Fruit fly (Drosophila melanogaster) whole organism, embryonic: ENCODE measurements around the gene CG31542.

Experiments used
- B-H2 ChIP-seq: fragments of 200-800 bp; sonication (Bioruptor generic); optimal IDR thresholded peaks from 2 replicates; lab custom pipeline; 2018; ENCODE audit warnings: missing biosample characterization, mild to moderate bottlenecking, missing genetic modification characterization
- CG7372 ChIP-seq: fragments of 200-800 bp; sonication (Bioruptor generic); IDR thresholded peaks from 2 replicates; pipeline ENCODE4 v1.3.6; 2022; ENCODE audit warnings: missing biosample characterization, missing genetic modification characterization

DNA sequence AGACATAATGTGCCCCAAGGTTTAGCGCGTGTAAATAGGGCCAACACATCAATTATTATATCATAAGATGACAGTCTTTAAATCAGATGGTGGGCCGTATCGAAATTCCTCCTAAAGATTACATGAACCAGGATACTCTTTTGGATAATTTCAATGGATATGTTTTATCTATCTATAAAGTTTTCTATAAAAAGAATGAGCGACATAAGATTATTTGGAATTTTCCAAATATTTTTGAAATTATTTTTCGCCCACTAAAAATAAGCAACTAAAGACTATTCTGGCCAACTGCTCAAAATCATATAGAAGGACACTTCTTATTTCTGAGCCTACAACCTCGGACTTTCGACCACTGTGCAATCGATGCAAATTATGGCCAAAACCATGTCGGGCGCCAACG is 39.0 kb upstream of the CG31542 start:
- no peak for TF ChIP-seq B-H2 (GFP tag; lab: Kevin White, UChicago)
- TF ChIP-seq CG7372 (GFP tag; lab: Robert Waterston, UW): no peak
